Worm (Caenorhabditis elegans): Measurements from ENCODE around the gene C18H7.4.

C18H7.4 gene

DNA sequence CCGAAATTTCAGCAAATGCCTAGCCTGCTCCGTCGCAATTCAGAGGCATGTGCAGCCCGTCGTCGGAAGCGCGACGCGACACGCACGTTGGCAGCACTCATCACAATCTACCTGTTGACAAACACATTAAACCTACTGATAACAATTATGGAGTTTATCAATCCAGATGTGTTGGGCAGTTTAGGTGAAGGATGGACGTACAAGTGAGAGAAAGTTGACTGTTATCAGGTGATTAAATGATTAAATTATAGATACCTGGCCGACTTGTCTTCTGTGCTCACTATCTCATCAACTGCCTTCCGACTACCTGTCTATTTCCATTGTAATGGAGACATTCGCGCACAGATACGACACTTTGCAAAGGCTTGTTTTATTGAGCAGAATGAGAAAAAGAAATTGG is 41.2 kb upstream of the C18H7.4 start (continued):
- TF ChIP-seq mcd-1 (GFP tag; IDR thresholded peaks at IDR 0.05) (no peak), ztf-26 (tag; optimal IDR thresholded peaks at IDR 0.05) (no peak), lir-1 (GFP tag; conservative IDR thresholded peaks at IDR 0.05) (no peak), nfya-2 (GFP tag; IDR thresholded peaks at IDR 0.05) (no peak), atf-7 (tag; optimal IDR thresholded peaks at IDR 0.05) (no peak), let-526 (GFP tag; IDR thresholded peaks at IDR 0.05) (no peak), C06A6.2 (GFP tag; conservative IDR thresholded peaks at IDR 0.05) (no peak), ceh-91 (GFP tag; IDR thresholded peaks at IDR 0.05) (no peak), ztf-28 (GFP tag; IDR thresholded peaks at IDR 0.05) (no peak), mel-28 (tag; optimal IDR thresholded peaks at IDR 0.05; ENCODE audit: borderline replicate concordance) (no peak), nhr-90 (tag; optimal IDR thresholded peaks at IDR 0.05) (no peak), Y53G8AR.9 (GFP tag; conservative IDR thresholded peaks at IDR 0.05) (no peak), bed-2 (GFP tag; IDR thresholded peaks at IDR 0.05) (no peak), F55B11.4 (tag; optimal IDR thresholded peaks at IDR 0.05; ENCODE audit: borderline replicate concordance, insufficient read depth) (no peak), hlh-12 (tag; optimal IDR thresholded peaks at IDR 0.05) (no peak), nhr-80 (tag; optimal IDR thresholded peaks at IDR 0.05) (peak; percentile 93), F39B2.1 (GFP tag; IDR thresholded peaks at IDR 0.05) (no peak), nhr-27 (tag; optimal IDR thresholded peaks at IDR 0.05) (no peak)

ce11 chrIV:554005-554404 is 39.1 kb upstream of the C18H7.4 start:
- TF ChIP-seq ceh-100 (GFP tag; IDR thresholded peaks at IDR 0.05), result no peak

- TF ChIP-seq Y67H2A.10 (GFP tag; conservative IDR thresholded peaks at IDR 0.05) (no peak), egrh-3 (GFP tag; IDR thresholded peaks at IDR 0.05) (peak; percentile 31; the same call in 1 of the 2 replicates), zfh-2 (GFP tag; conservative IDR thresholded peaks at IDR 0.05) (peak; percentile 69)
Observed at ce11 chrIV:558735-559284, 34.3 kb upstream of the C18H7.4 start, which contains the start of gene efn-4. Gene efn-4 (plus strand): TSS chrIV:559234.

DNA sequence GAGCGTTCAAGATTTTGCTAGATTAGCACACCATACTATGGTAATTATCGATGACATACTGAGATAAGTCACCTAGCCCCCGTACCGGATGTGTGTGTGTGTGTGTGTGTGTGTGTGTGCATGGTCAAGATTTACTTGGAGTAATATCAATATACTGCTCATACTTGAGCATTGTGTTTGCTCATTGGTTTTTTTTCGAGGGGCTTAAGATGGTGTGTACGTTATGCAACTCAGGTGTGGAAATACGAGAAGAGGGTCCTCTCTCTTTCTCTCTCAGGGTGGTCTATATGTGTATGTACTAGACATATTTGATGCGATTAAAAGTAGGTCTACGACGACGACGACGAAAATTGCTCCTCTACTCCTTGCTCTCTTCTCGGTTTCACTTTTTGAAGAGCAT is 32.8 kb upstream of the C18H7.4 start:
- TF ChIP-seq rcor-1 (GFP tag; IDR thresholded peaks at IDR 0.05) (no peak), nhr-27 (tag; optimal IDR thresholded peaks at IDR 0.05) (no peak), lin-40 (tag; optimal IDR thresholded peaks at IDR 0.05) (no peak), attf-3 (GFP tag; conservative IDR thresholded peaks at IDR 0.05) (no peak), tbp1 (GFP tag; optimal IDR thresholded peaks at IDR 0.05) (no peak), ceh-79 (tag; optimal IDR thresholded peaks at IDR 0.05) (no peak), rec-8 (tag; optimal IDR thresholded peaks at IDR 0.05) (no peak), snpc-3.4 (tag; optimal IDR thresholded peaks at IDR 0.05) (no peak), zim-3 (tag; optimal IDR thresholded peaks at IDR 0.05) (no peak), cebp-2 (GFP tag; IDR thresholded peaks at IDR 0.05) (no peak), ZK185.1 (tag; optimal IDR thresholded peaks at IDR 0.05; ENCODE audit: poor library complexity, severe bottlenecking) (no peak), let-526 (GFP tag; IDR thresholded peaks at IDR 0.05) (no peak), snpc-4 (GFP tag; optimal IDR thresholded peaks at IDR 0.05) (no peak), snpc-4 (tag; optimal IDR thresholded peaks at IDR 0.05) (no peak), F39B2.1 (GFP tag; IDR thresholded peaks at IDR 0.05) (no peak), ztf-6 (GFP tag; IDR thresholded peaks at IDR 0.05) (no peak)
